Worm (Caenorhabditis elegans) whole organism, L4/young adult: ENCODE measurements around the gene zyx-1.

ENCODE experiments used
- W03F9.2 ChIP-seq: fragments of 150-350 bp; optimal IDR thresholded peaks from 2 replicates; lab custom pipeline; 2014; ENCODE audit warnings: missing biosample characterization, missing genetic modification characterization
- dao-5 ChIP-seq: sonication (generic microtip); optimal IDR thresholded peaks from 2 replicates; lab custom pipeline; 2016; ENCODE audit warnings: missing genotype, missing genetic modification characterization, moderate library complexity, missing compliant biosample characterization
- him-1 ChIP-seq: sonication (generic microtip); optimal IDR thresholded peaks from 2 replicates; lab custom pipeline; 2016; ENCODE audit warnings: missing genotype, missing genetic modification reagents, missing genetic modification characterization, missing compliant biosample characterization

DNA sequence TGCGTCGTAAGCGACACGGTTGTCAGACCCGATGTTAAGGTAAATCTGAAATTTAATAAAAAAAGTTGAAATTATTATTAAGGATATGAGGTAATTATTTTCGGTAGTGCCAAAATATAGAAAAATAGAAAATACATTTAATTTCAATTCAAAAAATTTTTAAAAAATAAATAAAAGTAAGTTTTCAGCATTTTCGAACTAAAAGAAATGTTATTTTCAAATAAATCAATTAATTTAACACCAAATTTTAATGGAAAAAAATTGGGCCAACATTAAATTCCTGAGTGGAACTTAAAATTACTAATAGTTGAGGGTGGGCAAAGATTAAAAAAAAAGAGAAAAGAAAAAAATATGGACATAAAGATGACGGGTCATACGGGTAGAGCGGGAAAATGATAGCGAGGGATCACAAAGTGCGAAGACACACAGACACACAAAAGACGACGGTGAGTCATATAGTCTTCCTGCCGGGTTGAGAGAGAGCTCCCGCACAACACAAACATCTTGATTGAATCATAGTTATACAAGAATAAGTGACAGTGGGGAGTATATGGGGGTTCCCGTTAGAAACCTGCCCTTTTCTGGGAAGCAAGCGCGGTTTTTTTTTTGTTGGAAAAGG lies 30.8 kb upstream of the zyx-1 start, which contains the start of gene max-2:
- TF ChIP-seq him-1 (no peak), W03F9.2 (tag; lab: Kevin White, UChicago) (no peak), dao-5 (tag; lab: Kevin White, UChicago) (no peak)
